Fruit fly (Drosophila melanogaster) whole organism, pupa: ENCODE measurements around the gene CG1090.

Source experiments
- CG12605 ChIP-seq: fragments of 200-800 bp; sonication (Bioruptor generic); IDR thresholded peaks from 2 replicates; pipeline ENCODE4 v1.3.6; 2022; ENCODE audit warnings: missing biosample characterization, missing genetic modification characterization
- CG17806 ChIP-seq: fragments of 200-800 bp; sonication (Bioruptor generic); optimal IDR thresholded peaks from 2 replicates; lab custom pipeline; 2018; ENCODE audit warnings: missing biosample characterization, mild to moderate bottlenecking, missing genetic modification characterization, moderate library complexity
- CG32121 ChIP-seq: fragments of 200-800 bp; sonication (Bioruptor generic); IDR thresholded peaks from 2 replicates; pipeline ENCODE4 v1.3.6; 2022; ENCODE audit warnings: missing biosample characterization, missing genetic modification characterization
- CG34367 ChIP-seq: fragments of 200-800 bp; sonication (Bioruptor generic); optimal IDR thresholded peaks from 2 replicates; lab custom pipeline; 2018; ENCODE audit warnings: missing biosample characterization, mild to moderate bottlenecking, missing genetic modification characterization
- CG8159 ChIP-seq: fragments of 200-800 bp; sonication (Bioruptor generic); optimal IDR thresholded peaks from 3 replicates; lab custom pipeline; 2018; ENCODE audit warnings: missing biosample characterization, mild to moderate bottlenecking, missing genetic modification characterization, moderate library complexity
- D1 ChIP-seq: fragments of 200-800 bp; sonication (Bioruptor generic); optimal IDR thresholded peaks from 2 replicates; lab custom pipeline; 2018; ENCODE audit warnings: missing biosample characterization, mild to moderate bottlenecking, missing genetic modification characterization, moderate library complexity
- EcR ChIP-seq: fragments of 200-800 bp; sonication (Bioruptor generic); optimal IDR thresholded peaks from 3 replicates; lab custom pipeline; 2019; ENCODE audit warnings: missing biosample characterization, missing genetic modification characterization, mild to moderate bottlenecking, moderate library complexity, missing genetic modification reagents
- Ets98B ChIP-seq: fragments of 200-800 bp; sonication (Bioruptor generic); IDR thresholded peaks from 2 replicates; pipeline ENCODE4 v1.3.6; 2022; ENCODE audit warnings: missing biosample characterization, missing genetic modification characterization
- Pif1A ChIP-seq: fragments of 200-800 bp; sonication (Bioruptor generic); optimal IDR thresholded peaks from 3 replicates; lab custom pipeline; 2016; ENCODE audit warnings: missing biosample characterization, missing genetic modification characterization
- Pif1B ChIP-seq: fragments of 200-800 bp; sonication (Bioruptor generic); optimal IDR thresholded peaks from 3 replicates; lab custom pipeline; 2016; ENCODE audit warnings: missing biosample characterization, missing genetic modification characterization
- Snoo ChIP-seq: fragments of 200-800 bp; sonication (Bioruptor generic); optimal IDR thresholded peaks from 3 replicates; lab custom pipeline; 2017; ENCODE audit warnings: missing biosample characterization, mild to moderate bottlenecking, missing genetic modification characterization, inconsistent platforms
- fd96Ca ChIP-seq: fragments of 200-800 bp; sonication (Bioruptor generic); IDR thresholded peaks from 3 replicates; pipeline ENCODE4 v1.3.6; 2022; ENCODE audit warnings: missing biosample characterization, missing genetic modification characterization
- gl ChIP-seq: fragments of 200-800 bp; sonication (Bioruptor generic); optimal IDR thresholded peaks from 2 replicates; lab custom pipeline; 2018; ENCODE audit warnings: missing biosample characterization, mild to moderate bottlenecking, missing genetic modification characterization
- rn ChIP-seq: fragments of 200-800 bp; sonication (Bioruptor generic); IDR thresholded peaks from 2 replicates; pipeline ENCODE4 v1.3.6; 2022; ENCODE audit warnings: missing biosample characterization, missing genetic modification characterization

dm6 chr3R:4360668-4361110 is 1.0 kb downstream of the CG1090 start:
- TF ChIP-seq Snoo (tag; lab: Kevin White, UChicago): no peak
- no peak for TF ChIP-seq D1
- no peak for TF ChIP-seq gl (tag; lab: Kevin White, UChicago)
- no peak for TF ChIP-seq Pif1A
- peak; percentile 54 for TF ChIP-seq EcR (GFP tag; lab: Kevin White, UChicago)
- TF ChIP-seq CG17806: no peak
- TF ChIP-seq CG32121: no peak; the same call in 1 of the 2 replicates
- TF ChIP-seq CG34367 (tag; lab: Kevin White, UChicago): no peak
- peak; percentile 5 for TF ChIP-seq Pif1B (GFP tag; lab: Kevin White, UChicago)
- TF ChIP-seq CG8159: peak; percentile 2
- no peak for TF ChIP-seq rn (GFP tag; lab: Robert Waterston, UW)
- peak; percentile 41 for TF ChIP-seq Ets98B (GFP tag; lab: Robert Waterston, UW)
- TF ChIP-seq CG12605 (GFP tag; lab: Robert Waterston, UW): 0 out of 2 replicates have a peak, but pooled peaks have one; percentile 33
- peak; percentile 17; the same call in 1 of the 3 replicates for TF ChIP-seq fd96Ca (GFP tag; lab: Robert Waterston, UW)
